Worm (Caenorhabditis elegans): ENCODE data around the gene F13D2.1.

DNA sequence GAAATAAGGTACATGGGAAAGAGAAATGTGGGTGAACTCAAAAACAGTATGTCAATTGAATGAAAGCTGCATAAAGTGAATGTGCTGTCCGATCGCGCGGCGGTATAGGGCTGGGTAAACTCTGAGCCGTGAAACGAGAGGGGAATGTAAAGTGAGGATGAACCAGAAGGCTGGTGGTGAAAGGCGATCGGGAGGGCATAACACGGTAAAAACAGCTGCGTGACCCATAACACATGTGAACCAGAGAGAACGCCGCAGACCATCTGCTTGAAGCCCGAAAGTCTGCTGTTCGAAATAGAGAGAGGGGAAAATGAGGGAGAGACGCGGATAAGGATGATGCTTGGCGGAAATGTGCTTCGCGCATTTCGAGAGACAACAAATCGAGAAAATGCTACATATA, 21.0 kb upstream of the F13D2.1 start:
- no peak for TF ChIP-seq med-1 (GFP tag; optimal IDR thresholded peaks at IDR 0.05; ENCODE audit: insufficient read depth)
- 0 out of 2 replicates have a peak, but pooled peaks have one; percentile 50 for TF ChIP-seq tab-1 (GFP tag; IDR thresholded peaks at IDR 0.05)
- TF ChIP-seq ref-1 (GFP tag; conservative IDR thresholded peaks at IDR 0.05): no peak
- no peak for TF ChIP-seq ztf-23 (GFP tag; IDR thresholded peaks at IDR 0.05)
- no peak for TF ChIP-seq cog-1 (tag; optimal IDR thresholded peaks at IDR 0.05)
- no peak for TF ChIP-seq ztf-29 (GFP tag; IDR thresholded peaks at IDR 0.05)
- TF ChIP-seq flt-1 (GFP tag; IDR thresholded peaks at IDR 0.05): no peak
- TF ChIP-seq T22C8.4 (GFP tag; IDR thresholded peaks at IDR 0.05): no peak
- TF ChIP-seq klf-2 (GFP tag; conservative IDR thresholded peaks at IDR 0.05): no peak

All from whole organism, midembryonic.